Worm (Caenorhabditis elegans): ENCODE data around the gene csq-1.
A peak's percentile ranks its signal among the peaks of the same experiment; 100 is the strongest.

DNA sequence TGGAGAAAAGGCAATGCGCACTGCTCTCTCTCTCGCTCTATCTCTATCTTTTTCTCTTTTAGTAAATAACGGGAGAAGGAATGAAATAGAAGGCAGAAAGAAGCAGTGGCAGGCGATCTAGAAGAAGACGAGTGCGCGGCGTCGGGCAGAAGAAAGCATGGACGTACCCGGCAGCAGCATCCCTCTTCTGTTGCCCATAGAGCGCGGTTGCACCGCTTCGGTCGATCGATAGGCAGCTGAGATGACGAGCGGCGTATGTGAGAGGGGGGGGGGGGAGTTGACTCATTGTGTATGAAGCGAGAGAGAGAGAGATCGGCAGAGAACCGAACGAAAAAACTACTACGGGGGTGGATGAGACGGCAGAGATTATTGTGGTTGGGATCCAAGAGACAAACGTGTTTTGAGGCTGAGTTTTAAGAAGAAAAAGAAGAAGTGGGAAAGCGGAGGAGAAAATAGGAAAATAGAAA is 23.5 kb downstream of the csq-1 start:
- TF ChIP-seq pha-4 (tag; optimal IDR thresholded peaks at IDR 0.05) (no peak), ceh-48 (tag; optimal IDR thresholded peaks at IDR 0.05) (peak; percentile 87), fax-1 (tag; optimal IDR thresholded peaks at IDR 0.05) (peak; percentile 11), nfya-1 (tag; optimal IDR thresholded peaks at IDR 0.05) (peak; percentile 89), ceh-45 (GFP tag; IDR thresholded peaks at IDR 0.05) (no peak), fkh-6 (tag; optimal IDR thresholded peaks at IDR 0.05) (peak; percentile 33), sox-2 (GFP tag; IDR thresholded peaks at IDR 0.05) (no peak), ahr-1 (tag; optimal IDR thresholded peaks at IDR 0.05) (no peak), T23F11.4 (GFP tag; optimal IDR thresholded peaks at IDR 0.05) (no peak)
